Fruit fly (Drosophila melanogaster) whole organism, embryonic: ENCODE data around the gene CG14269.

ENCODE experiments used
- Awh ChIP-seq: fragments of 200-800 bp; sonication (Bioruptor generic); IDR thresholded peaks from 2 replicates; pipeline ENCODE4, ENCODE4 v1.3.6; 2022; ENCODE audit warnings: missing biosample characterization, missing genetic modification characterization
- Bdp1 ChIP-seq: fragments of 200-800 bp; sonication (Bioruptor generic); optimal IDR thresholded peaks from 3 replicates; lab custom pipeline; 2016; ENCODE audit warnings: missing biosample characterization, missing genetic modification characterization
- CG10147 ChIP-seq: fragments of 200-800 bp; sonication (Bioruptor generic); optimal IDR thresholded peaks from 2 replicates; lab custom pipeline; 2019; ENCODE audit warnings: missing biosample characterization, mild to moderate bottlenecking, missing genetic modification characterization, moderate library complexity
- CG10979 ChIP-seq: fragments of 200-800 bp; sonication (Bioruptor generic); optimal IDR thresholded peaks from 2 replicates; lab custom pipeline; 2018; ENCODE audit warnings: missing biosample characterization, mild to moderate bottlenecking, missing genetic modification characterization, moderate library complexity
- CG11456 ChIP-seq: fragments of 200-800 bp; sonication (Bioruptor generic); IDR thresholded peaks from 3 replicates; pipeline ENCODE4 v1.3.6; 2022; ENCODE audit warnings: missing biosample characterization, missing genetic modification characterization
- CG13296 ChIP-seq: fragments of 200-800 bp; sonication (Bioruptor generic); optimal IDR thresholded peaks from 3 replicates; lab custom pipeline; 2018; ENCODE audit warnings: missing biosample characterization, mild to moderate bottlenecking, missing genetic modification characterization
- CG13894 ChIP-seq: fragments of 200-800 bp; sonication (Bioruptor generic); optimal IDR thresholded peaks from 3 replicates; lab custom pipeline; 2018; ENCODE audit warnings: missing biosample characterization, mild to moderate bottlenecking, missing genetic modification characterization, moderate library complexity
- CG17186 ChIP-seq: fragments of 200-800 bp; sonication (Bioruptor generic); optimal IDR thresholded peaks from 3 replicates; lab custom pipeline; 2017; ENCODE audit warnings: missing biosample characterization, missing genetic modification reagents, missing genetic modification characterization
- CG17829 ChIP-seq: fragments of 200-800 bp; optimal IDR thresholded peaks from 2 replicates; lab custom pipeline; 2019; ENCODE audit warnings: missing biosample characterization, mild to moderate bottlenecking, missing genetic modification characterization, moderate library complexity
- CG18764 ChIP-seq: fragments of 200-800 bp; sonication (Bioruptor generic); optimal IDR thresholded peaks from 3 replicates; lab custom pipeline; 2016; ENCODE audit warnings: missing biosample characterization, missing genetic modification characterization
- CG2120 ChIP-seq: fragments of 200-800 bp; sonication (Bioruptor generic); optimal IDR thresholded peaks from 3 replicates; lab custom pipeline; 2016; ENCODE audit warnings: missing biosample characterization, missing genetic modification characterization
- CG31441 ChIP-seq: fragments of 200-800 bp; sonication (Bioruptor generic); IDR thresholded peaks from 2 replicates; pipeline ENCODE4 v1.3.6; 2022; ENCODE audit warnings: missing biosample characterization, missing genetic modification characterization
- CG34376 ChIP-seq: fragments of 200-800 bp; sonication (Bioruptor generic); optimal IDR thresholded peaks from 2 replicates; lab custom pipeline; 2018; ENCODE audit warnings: missing biosample characterization, mild to moderate bottlenecking, missing genetic modification characterization
- CG6683 ChIP-seq: fragments of 200-800 bp; sonication (Bioruptor generic); optimal IDR thresholded peaks from 2 replicates; lab custom pipeline; 2017; ENCODE audit warnings: missing biosample characterization, mild to moderate bottlenecking, missing genetic modification characterization, missing genetic modification reagents
- CG6791 ChIP-seq: fragments of 200-800 bp; sonication (Bioruptor generic); IDR thresholded peaks from 3 replicates; pipeline ENCODE4 v1.3.6; 2022; ENCODE audit warnings: missing biosample characterization, missing genetic modification characterization; ENCODE audit not compliant: partially characterized antibody
- CG6854 ChIP-seq: fragments of 200-800 bp; sonication (Bioruptor generic); optimal IDR thresholded peaks from 3 replicates; lab custom pipeline; 2017; ENCODE audit warnings: missing biosample characterization, mild to moderate bottlenecking, missing genetic modification characterization
- CG9437 ChIP-seq: fragments of 200-800 bp; sonication (Bioruptor generic); optimal IDR thresholded peaks from 2 replicates; lab custom pipeline; 2018; ENCODE audit warnings: missing biosample characterization, mild to moderate bottlenecking, missing genetic modification characterization
- CG9817 ChIP-seq: fragments of 200-800 bp; sonication (Bioruptor generic); optimal IDR thresholded peaks from 2 replicates; lab custom pipeline; 2018; ENCODE audit warnings: missing biosample characterization, mild to moderate bottlenecking, missing genetic modification characterization, moderate library complexity
- Chrac-16 ChIP-seq: fragments of 200-800 bp; sonication (Bioruptor generic); optimal IDR thresholded peaks from 3 replicates; lab custom pipeline; 2016; ENCODE audit warnings: missing biosample characterization, missing genetic modification characterization
- Doc2 ChIP-seq: fragments of 200-800 bp; sonication (Bioruptor generic); IDR thresholded peaks from 2 replicates; pipeline ENCODE4 v1.3.6; 2022; ENCODE audit warnings: missing biosample characterization, missing genetic modification characterization
- Fer3 ChIP-seq: fragments of 200-800 bp; sonication (Bioruptor generic); optimal IDR thresholded peaks from 2 replicates; lab custom pipeline; 2018; ENCODE audit warnings: missing biosample characterization, mild to moderate bottlenecking, missing genetic modification characterization, moderate library complexity
- Gug ChIP-seq: fragments of 200-800 bp; sonication (Bioruptor generic); IDR thresholded peaks from 4 replicates; pipeline ENCODE4 v1.3.6; 2022; ENCODE audit warnings: missing biosample characterization, missing genetic modification characterization
- HLH54F ChIP-seq: fragments of 200-800 bp; sonication (Bioruptor generic); optimal IDR thresholded peaks from 3 replicates; lab custom pipeline; 2016; ENCODE audit warnings: missing biosample characterization, missing genetic modification characterization
- Lim3 ChIP-seq: fragments of 200-800 bp; sonication (Bioruptor generic); IDR thresholded peaks from 2 replicates; pipeline ENCODE4 v1.3.6; 2022; ENCODE audit warnings: missing biosample characterization, missing genetic modification characterization
- Oli ChIP-seq: fragments of 200-800 bp; sonication (Bioruptor generic); optimal IDR thresholded peaks from 2 replicates; lab custom pipeline; 2018; ENCODE audit warnings: missing biosample characterization, mild to moderate bottlenecking, missing genetic modification characterization, moderate library complexity
- Pdp1 ChIP-seq, 2 experiments: fragments of 200-800 bp; sonication (Bioruptor generic); optimal IDR thresholded peaks; 3 replicates each; lab custom pipeline; 2016; ENCODE audit warnings: missing biosample characterization in 2 of 2, missing genetic modification characterization in 2 of 2, mild to moderate bottlenecking in 1 of 2, moderate library complexity in 1 of 2
- Side ChIP-seq: fragments of 200-800 bp; sonication (Bioruptor generic); optimal IDR thresholded peaks from 2 replicates; lab custom pipeline; 2016; ENCODE audit warnings: missing biosample characterization, missing genetic modification characterization
- Stat92E ChIP-seq, 3 experiments: fragments of >200 bp in 2 of 3; fragments of 200-800 bp in 1 of 3; sonication (Bioruptor generic) in 1 of 3; optimal IDR thresholded peaks; 2 replicates each; lab custom pipeline; 2017 to 2019; ENCODE audit warnings: missing biosample characterization in 3 of 3, missing genetic modification characterization in 3 of 3, mild to moderate bottlenecking in 1 of 3, moderate library complexity in 1 of 3
- TFAM ChIP-seq: fragments of 200-800 bp; sonication (Bioruptor generic); optimal IDR thresholded peaks from 2 replicates; lab custom pipeline; 2017; ENCODE audit warnings: missing biosample characterization, missing genetic modification characterization, inconsistent platforms
- Taf1 ChIP-seq: fragments of 200-800 bp; sonication (Bioruptor generic); IDR thresholded peaks from 2 replicates; pipeline ENCODE4 v1.3.6; 2022; ENCODE audit warnings: missing biosample characterization, missing genetic modification characterization
- abd-A ChIP-seq: fragments of 200-800 bp; sonication (Bioruptor generic); optimal IDR thresholded peaks from 3 replicates; lab custom pipeline; 2019; ENCODE audit warnings: missing biosample characterization, mild to moderate bottlenecking, missing genetic modification characterization, moderate library complexity
- ap ChIP-seq: fragments of 200-800 bp; sonication (Bioruptor generic); IDR thresholded peaks from 2 replicates; pipeline ENCODE4 v1.3.6; 2022; ENCODE audit warnings: missing biosample characterization, missing genetic modification characterization
- ase ChIP-seq: fragments of 200-800 bp; sonication (Bioruptor generic); IDR thresholded peaks from 3 replicates; pipeline ENCODE4 v1.3.6; 2022; ENCODE audit warnings: missing biosample characterization, missing genetic modification characterization
- chif ChIP-seq, 2 experiments: fragments of 200-800 bp; sonication (Bioruptor generic); optimal IDR thresholded peaks; 3 replicates each; lab custom pipeline; 2016; ENCODE audit warnings: missing biosample characterization in 2 of 2, missing genetic modification characterization in 2 of 2
- chn ChIP-seq: fragments of 200-800 bp; sonication (Bioruptor generic); optimal IDR thresholded peaks from 2 replicates; lab custom pipeline; 2016; ENCODE audit warnings: missing biosample characterization, missing genetic modification characterization
- corto ChIP-seq: fragments of 200-800 bp; sonication (Bioruptor generic); optimal IDR thresholded peaks from 2 replicates; lab custom pipeline; 2016; ENCODE audit warnings: missing biosample characterization, mild to moderate bottlenecking, missing genetic modification characterization, moderate library complexity
- cwo ChIP-seq: fragments of 200-800 bp; sonication (Bioruptor generic); optimal IDR thresholded peaks from 3 replicates; lab custom pipeline; 2017; ENCODE audit warnings: missing biosample characterization, missing genetic modification characterization, mild to moderate bottlenecking, moderate library complexity, missing genetic modification reagents
- gsb-n ChIP-seq: fragments of 200-800 bp; sonication (Bioruptor generic); optimal IDR thresholded peaks from 3 replicates; lab custom pipeline; 2018; ENCODE audit warnings: missing biosample characterization, mild to moderate bottlenecking, missing genetic modification characterization
- inv ChIP-seq: fragments of 200-800 bp; sonication (Bioruptor generic); IDR thresholded peaks from 2 replicates; pipeline ENCODE4 v1.3.6; 2022; ENCODE audit warnings: missing biosample characterization, missing genetic modification characterization; ENCODE audit not compliant: partially characterized antibody
- klu ChIP-seq: fragments of 200-800 bp; sonication (Bioruptor generic); IDR thresholded peaks from 2 replicates; pipeline ENCODE4 v1.3.6; 2022; ENCODE audit warnings: missing biosample characterization, missing genetic modification characterization
- lab ChIP-seq: fragments of 200-800 bp; sonication (Bioruptor generic); optimal IDR thresholded peaks from 3 replicates; lab custom pipeline; 2017; ENCODE audit warnings: missing biosample characterization, missing genetic modification characterization, mild to moderate bottlenecking, moderate library complexity, missing genetic modification reagents
- lbe ChIP-seq: fragments of 200-800 bp; sonication (Bioruptor generic); optimal IDR thresholded peaks from 2 replicates; lab custom pipeline; 2016; ENCODE audit warnings: missing biosample characterization, mild to moderate bottlenecking, missing genetic modification characterization
- lilli ChIP-seq: fragments of 200-800 bp; sonication (Bioruptor generic); optimal IDR thresholded peaks from 3 replicates; lab custom pipeline; 2016; ENCODE audit warnings: missing biosample characterization, missing genetic modification characterization
- nom ChIP-seq: fragments of 200-800 bp; sonication (Bioruptor generic); optimal IDR thresholded peaks from 2 replicates; lab custom pipeline; 2017; ENCODE audit warnings: missing biosample characterization, missing genetic modification characterization, mild to moderate bottlenecking, moderate library complexity, missing genetic modification reagents
- sd ChIP-seq: fragments of 200-800 bp; sonication (Bioruptor generic); optimal IDR thresholded peaks from 3 replicates; lab custom pipeline; 2018; ENCODE audit warnings: missing biosample characterization, mild to moderate bottlenecking, missing genetic modification characterization, moderate library complexity
- sens ChIP-seq: fragments of 200-800 bp; sonication (Bioruptor generic); peaks from one replicate; lab custom pipeline; 2016; ENCODE audit warnings: missing biosample characterization, missing genetic modification characterization
- shn ChIP-seq: fragments of 200-800 bp; sonication (Bioruptor generic); optimal IDR thresholded peaks from 3 replicates; lab custom pipeline; 2016; ENCODE audit warnings: missing biosample characterization, missing genetic modification characterization
- slou ChIP-seq: fragments of 200-800 bp; sonication (Bioruptor generic); optimal IDR thresholded peaks from 3 replicates; lab custom pipeline; 2016; ENCODE audit warnings: missing biosample characterization, missing genetic modification characterization
- sna ChIP-seq: fragments of 200-800 bp; sonication (Bioruptor generic); IDR thresholded peaks from 2 replicates; pipeline ENCODE4 v1.3.6; 2022; ENCODE audit warnings: missing biosample characterization, missing genetic modification characterization; ENCODE audit not compliant: partially characterized antibody
- vvl ChIP-seq: fragments of 200-800 bp; sonication (Bioruptor generic); IDR thresholded peaks from 2 replicates; pipeline ENCODE4 v1.3.6; 2022; ENCODE audit warnings: missing biosample characterization, missing genetic modification characterization

The CG14269 gene

DNA sequence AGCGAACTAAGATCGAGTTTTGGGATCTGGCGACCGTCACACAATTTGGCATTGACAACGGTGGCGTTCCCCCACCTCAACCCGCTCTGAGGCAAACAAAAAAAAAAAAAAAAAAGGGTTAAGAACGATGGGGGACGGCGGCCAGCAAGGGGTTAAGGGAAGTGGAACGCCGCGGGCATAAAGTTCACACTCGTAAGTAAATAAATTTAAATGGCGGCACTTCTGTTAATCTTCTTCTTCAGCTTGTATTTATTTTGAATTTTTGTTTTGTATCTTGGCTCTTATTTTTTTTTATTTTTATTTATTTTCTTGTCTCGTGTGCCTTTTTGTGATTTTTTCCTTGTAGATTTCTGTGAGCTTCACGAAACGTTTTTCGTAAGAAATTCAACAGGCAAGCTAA lies 22.8 kb downstream of the CG14269 start:
- no peak for TF ChIP-seq Chrac-16 (GFP tag; lab: Kevin White, UChicago)
- no peak for TF ChIP-seq Doc2 (GFP tag; lab: Robert Waterston, UW)
- TF ChIP-seq nom (GFP tag; lab: Kevin White, UChicago) = peak; percentile 58
- TF ChIP-seq Gug = no peak

DNA sequence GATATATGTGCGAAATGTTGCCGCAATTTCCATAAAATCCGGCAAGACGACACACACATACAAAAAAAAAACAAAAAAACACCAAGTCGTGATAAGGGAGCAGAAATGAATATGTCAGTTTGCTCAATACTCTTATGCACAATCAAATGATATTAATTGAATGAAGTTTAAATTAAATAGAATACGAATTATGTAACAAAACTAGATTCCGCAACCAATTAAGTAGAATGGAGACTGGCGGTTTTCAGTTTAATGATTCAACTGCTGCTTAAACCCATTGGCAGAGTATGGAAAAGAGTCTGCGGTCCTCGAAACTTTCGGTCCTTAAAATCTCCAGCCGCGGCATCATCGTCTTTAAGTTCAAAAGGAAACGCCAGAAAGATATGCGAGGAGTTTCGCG lies 23.8 kb downstream of the CG14269 start:
- TF ChIP-seq corto (peak; percentile 53), CG6683 (no peak), HLH54F (GFP tag; lab: Kevin White, UChicago) (no peak), gsb-n (tag; lab: Kevin White, UChicago) (no peak), Lim3 (GFP tag; lab: Robert Waterston, UW) (no peak), Bdp1 (GFP tag; lab: Kevin White, UChicago) (no peak), TFAM (no peak), ase (GFP tag; lab: Robert Waterston, UW) (no peak), slou (GFP tag; lab: Kevin White, UChicago) (no peak), lilli (GFP tag; lab: Kevin White, UChicago) (no peak), CG6791 (no peak), Side (GFP tag; lab: Kevin White, UChicago) (no peak), CG2120 (GFP tag; lab: Kevin White, UChicago) (no peak), lab (GFP tag; lab: Kevin White, UChicago) (no peak), inv (no peak), CG31441 (GFP tag; lab: Robert Waterston, UW) (no peak), lbe (peak; percentile 46), shn (no peak), Pdp1 (GFP tag; optimal IDR thresholded peaks at IDR 0.05; lab: Kevin White, UChicago) (peak in 1 of 2 experiments; percentile 33), CG34376 (GFP tag; lab: Kevin White, UChicago) (no peak), CG18764 (GFP tag; lab: Kevin White, UChicago) (no peak), CG17186 (GFP tag; lab: Kevin White, UChicago) (no peak), Fer3 (tag; lab: Kevin White, UChicago) (no peak), CG9437 (no peak), sna (no peak), klu (GFP tag; lab: Robert Waterston, UW) (no peak)

DNA sequence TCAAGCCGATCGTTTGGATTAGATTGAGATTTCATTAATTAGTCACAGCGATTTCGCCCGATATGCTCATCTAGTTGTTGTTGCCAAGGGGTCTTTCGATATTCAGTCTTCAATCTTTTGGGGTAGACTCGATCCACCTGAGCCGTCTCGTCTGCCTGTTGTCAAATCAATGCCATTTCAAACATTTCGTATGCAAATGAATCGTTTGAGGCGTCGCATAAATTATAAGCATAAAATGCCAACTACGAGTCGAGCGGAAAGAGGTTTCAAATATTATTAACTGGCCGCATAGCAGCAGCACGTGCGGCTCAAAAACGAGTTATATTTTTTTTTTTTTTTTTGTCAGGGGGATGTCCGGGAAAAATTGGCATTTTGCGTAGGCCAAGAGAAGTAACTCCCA lies 24.2 kb downstream of the CG14269 start:
- TF ChIP-seq CG17829 (tag; lab: Kevin White, UChicago) = no peak
- TF ChIP-seq CG6854 (GFP tag; lab: Kevin White, UChicago) = no peak
- TF ChIP-seq Taf1 = no peak
- TF ChIP-seq CG9817 (tag; lab: Kevin White, UChicago) = no peak
- TF ChIP-seq Stat92E (GFP tag; optimal IDR thresholded peaks at IDR 0.05; lab: Kevin White, UChicago) = no peak
- TF ChIP-seq cwo (GFP tag; lab: Kevin White, UChicago) = peak; percentile 76
- TF ChIP-seq lilli (GFP tag; lab: Kevin White, UChicago) = no peak
- no peak for TF ChIP-seq ap (GFP tag; lab: Robert Waterston, UW)
- TF ChIP-seq CG10147 (GFP tag; lab: Kevin White, UChicago) = no peak
- TF ChIP-seq CG13296 = no peak
- TF ChIP-seq vvl = peak; percentile 64; the same call in 1 of the 2 replicates
- TF ChIP-seq CG11456 = no peak
- peak; percentile 60 for TF ChIP-seq sd (tag; lab: Kevin White, UChicago)
- TF ChIP-seq sens (GFP tag; lab: Kevin White, UChicago) = peak; percentile 70
- TF ChIP-seq Oli = no peak
- TF ChIP-seq abd-A (tag; lab: Kevin White, UChicago) = peak; percentile 68
- TF ChIP-seq chif (GFP tag; optimal IDR thresholded peaks at IDR 0.05; lab: Kevin White, UChicago) = no peak
- peak; percentile 23; the same call in 1 of the 2 replicates for TF ChIP-seq Awh (GFP tag; lab: Robert Waterston, UW)
- no peak for TF ChIP-seq chn (GFP tag; lab: Kevin White, UChicago)
- no peak for TF ChIP-seq CG10979
- TF ChIP-seq CG13894 (tag; lab: Kevin White, UChicago) = peak; percentile 14
